Fruit fly (Drosophila melanogaster): ENCODE results near the gene CG42728.

- TF ChIP-seq Sp1 (GFP tag; optimal IDR thresholded peaks at IDR 0.05): peak; percentile 24
- no peak for TF ChIP-seq Myc (optimal IDR thresholded peaks at IDR 0.05)
- TF ChIP-seq lola (GFP tag; optimal IDR thresholded peaks at IDR 0.05): no peak
- TF ChIP-seq Hr83 (GFP tag; optimal IDR thresholded peaks at IDR 0.05; ENCODE audit: poor library complexity, severe bottlenecking): no peak
- peak; percentile 24 for TF ChIP-seq br (GFP tag; optimal IDR thresholded peaks at IDR 0.05)
- no peak for TF ChIP-seq pan (optimal IDR thresholded peaks at IDR 0.05)
- TF ChIP-seq HLH106 (tag; optimal IDR thresholded peaks at IDR 0.05): no peak
- TF ChIP-seq Vsx2 (GFP tag; optimal IDR thresholded peaks at IDR 0.05; ENCODE audit: partially characterized antibody): no peak
- peak in 1 of 2 experiments; percentile 56 for TF ChIP-seq foxo (GFP tag; optimal IDR thresholded peaks at IDR 0.05)
- TF ChIP-seq Hr78 (GFP tag; optimal IDR thresholded peaks at IDR 0.05): no peak
Measured at dm6 chr3L:15537916-15538581, 10.1 kb upstream of the CG42728 start.

All from whole organism, wandering third instar larva.